Worm (Caenorhabditis elegans) whole organism, mixed stage, embryonic: ENCODE measurements around the gene spp-26.

Source experiments
- blmp-1 ChIP-seq: fragments of 150-350 bp; optimal IDR thresholded peaks from 2 replicates; lab custom pipeline; 2014; ENCODE audit warnings: missing biosample characterization, missing genetic modification characterization
- ces-1 ChIP-seq: fragments of 150-350 bp; optimal IDR thresholded peaks from 2 replicates; lab custom pipeline; 2014; ENCODE audit warnings: missing biosample characterization, missing genetic modification reagents, missing genetic modification characterization
- drap-1 ChIP-seq: fragments of 200-800 bp; sonication (Bioruptor generic); optimal IDR thresholded peaks from 3 replicates; lab custom pipeline; 2018; ENCODE audit warnings: mild to moderate bottlenecking, missing genetic modification characterization, missing compliant biosample characterization
- elt-3 ChIP-seq: fragments of 150-350 bp; optimal IDR thresholded peaks from 2 replicates; lab custom pipeline; 2014; ENCODE audit warnings: missing biosample characterization, missing genetic modification characterization
- lsy-2 ChIP-seq: fragments of 150-350 bp; optimal IDR thresholded peaks from 2 replicates; lab custom pipeline; 2014; ENCODE audit warnings: missing biosample characterization, missing genetic modification characterization
- mab-5 ChIP-seq: fragments of 150-350 bp; optimal IDR thresholded peaks from 2 replicates; lab custom pipeline; 2014; ENCODE audit warnings: missing biosample characterization, missing genetic modification characterization
- mep-1 ChIP-seq: fragments of 150-350 bp; optimal IDR thresholded peaks from 2 replicates; lab custom pipeline; 2017; ENCODE audit warnings: missing biosample characterization, missing genetic modification reagents, missing genetic modification characterization, inconsistent platforms
- nhr-237 ChIP-seq: fragments of 150-350 bp; optimal IDR thresholded peaks from 2 replicates; lab custom pipeline; 2014; ENCODE audit warnings: missing biosample characterization, missing genetic modification characterization
- nhr-28 ChIP-seq: fragments of 150-350 bp; optimal IDR thresholded peaks from 2 replicates; lab custom pipeline; 2014; ENCODE audit warnings: missing biosample characterization, missing genetic modification characterization
- pha-4 ChIP-seq: fragments of 150-350 bp; optimal IDR thresholded peaks from 2 replicates; lab custom pipeline; 2018; ENCODE audit warnings: missing biosample characterization, missing genetic modification reagents, missing genetic modification characterization
- unc-39 ChIP-seq: fragments of 150-350 bp; optimal IDR thresholded peaks from 2 replicates; lab custom pipeline; 2014; ENCODE audit warnings: missing biosample characterization, missing genetic modification characterization
- unc-62 ChIP-seq: fragments of 150-350 bp; optimal IDR thresholded peaks from 2 replicates; lab custom pipeline; 2014; ENCODE audit warnings: missing biosample characterization, missing genetic modification reagents, missing genetic modification characterization
- ztf-11 ChIP-seq: fragments of 150-350 bp; optimal IDR thresholded peaks from 2 replicates; lab custom pipeline; 2014; ENCODE audit warnings: missing biosample characterization, missing genetic modification characterization

DNA sequence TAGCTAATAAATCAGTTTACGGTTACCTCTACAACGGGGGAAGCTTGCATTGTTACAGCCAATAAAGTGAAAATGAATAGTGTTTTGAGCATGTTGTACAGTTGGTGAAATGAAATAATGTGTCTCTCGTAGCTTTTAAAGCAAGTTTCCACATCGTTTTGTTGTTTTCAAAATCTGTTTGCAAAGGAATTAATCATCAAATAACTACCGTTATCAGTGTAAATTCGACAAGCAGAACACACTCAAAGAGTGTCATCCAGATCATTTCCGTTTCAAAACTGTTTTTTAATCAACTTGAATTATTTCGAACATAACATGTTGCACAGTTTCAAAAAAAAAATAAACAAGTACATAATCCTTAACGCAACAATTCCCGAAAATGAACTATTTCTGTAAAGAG, 2.0 kb downstream of the spp-26 start, which contains the start of gene spp-27:
- TF ChIP-seq ces-1 (no peak), blmp-1 (tag; lab: Kevin White, UChicago) (no peak), drap-1 (GFP tag; lab: Kevin White, UChicago) (no peak), ztf-11 (no peak), lsy-2 (no peak), unc-62 (GFP tag; lab: Kevin White, UChicago) (no peak), pha-4 (tag; lab: Kevin White, UChicago) (no peak), unc-39 (tag; lab: Kevin White, UChicago) (no peak), nhr-28 (tag; lab: Kevin White, UChicago) (no peak), nhr-237 (no peak), mep-1 (tag; lab: Kevin White, UChicago) (no peak), mab-5 (tag; lab: Kevin White, UChicago) (no peak), elt-3 (tag; lab: Kevin White, UChicago) (no peak)
